Fruit fly (Drosophila melanogaster) whole organism, pupa: ENCODE results near the gene CG14050.

Experiments used
- CG10348 ChIP-seq: fragments of 200-800 bp; sonication (Bioruptor generic); IDR thresholded peaks from 2 replicates; pipeline ENCODE4 v1.3.6; 2022; ENCODE audit warnings: missing biosample characterization, missing genetic modification characterization
- CG12605 ChIP-seq: fragments of 200-800 bp; sonication (Bioruptor generic); IDR thresholded peaks from 2 replicates; pipeline ENCODE4 v1.3.6; 2022; ENCODE audit warnings: missing biosample characterization, missing genetic modification characterization
- CG13204 ChIP-seq: fragments of 200-800 bp; sonication (Bioruptor generic); optimal IDR thresholded peaks from 2 replicates; lab custom pipeline; 2018; ENCODE audit warnings: missing biosample characterization, mild to moderate bottlenecking, missing genetic modification characterization, moderate library complexity
- CG14655 ChIP-seq: fragments of 200-800 bp; sonication (Bioruptor generic); optimal IDR thresholded peaks from 3 replicates; lab custom pipeline; 2017; ENCODE audit warnings: mild to moderate bottlenecking, missing biosample characterization, missing genetic modification reagents, missing genetic modification characterization
- CG15710 ChIP-seq: fragments of 200-800 bp; sonication (Bioruptor generic); optimal IDR thresholded peaks from 2 replicates; lab custom pipeline; 2018; ENCODE audit warnings: missing biosample characterization, mild to moderate bottlenecking, missing genetic modification characterization, moderate library complexity
- CG17806 ChIP-seq: fragments of 200-800 bp; sonication (Bioruptor generic); optimal IDR thresholded peaks from 2 replicates; lab custom pipeline; 2018; ENCODE audit warnings: missing biosample characterization, mild to moderate bottlenecking, missing genetic modification characterization, moderate library complexity
- CG32121 ChIP-seq: fragments of 200-800 bp; sonication (Bioruptor generic); IDR thresholded peaks from 2 replicates; pipeline ENCODE4 v1.3.6; 2022; ENCODE audit warnings: missing biosample characterization, missing genetic modification characterization
- CG34367 ChIP-seq: fragments of 200-800 bp; sonication (Bioruptor generic); optimal IDR thresholded peaks from 2 replicates; lab custom pipeline; 2018; ENCODE audit warnings: missing biosample characterization, mild to moderate bottlenecking, missing genetic modification characterization
- CG4496 ChIP-seq: fragments of 200-800 bp; sonication (Bioruptor generic); IDR thresholded peaks from 3 replicates; pipeline ENCODE4 v1.3.6; 2022; ENCODE audit warnings: missing biosample characterization, missing genetic modification characterization
- CG8159 ChIP-seq: fragments of 200-800 bp; sonication (Bioruptor generic); optimal IDR thresholded peaks from 3 replicates; lab custom pipeline; 2018; ENCODE audit warnings: missing biosample characterization, mild to moderate bottlenecking, missing genetic modification characterization, moderate library complexity
- CG8301 ChIP-seq: fragments of 200-800 bp; sonication (Bioruptor generic); optimal IDR thresholded peaks from 2 replicates; lab custom pipeline; 2018; ENCODE audit warnings: missing biosample characterization, mild to moderate bottlenecking, missing genetic modification characterization
- CG9948 ChIP-seq: fragments of 200-800 bp; sonication (Bioruptor generic); optimal IDR thresholded peaks from 2 replicates; lab custom pipeline; 2018; ENCODE audit warnings: missing biosample characterization, mild to moderate bottlenecking, missing genetic modification characterization, moderate library complexity
- D1 ChIP-seq: fragments of 200-800 bp; sonication (Bioruptor generic); optimal IDR thresholded peaks from 2 replicates; lab custom pipeline; 2018; ENCODE audit warnings: missing biosample characterization, mild to moderate bottlenecking, missing genetic modification characterization, moderate library complexity
- EcR ChIP-seq: fragments of 200-800 bp; sonication (Bioruptor generic); optimal IDR thresholded peaks from 3 replicates; lab custom pipeline; 2019; ENCODE audit warnings: missing biosample characterization, missing genetic modification characterization, mild to moderate bottlenecking, moderate library complexity, missing genetic modification reagents
- Ets98B ChIP-seq: fragments of 200-800 bp; sonication (Bioruptor generic); IDR thresholded peaks from 2 replicates; pipeline ENCODE4 v1.3.6; 2022; ENCODE audit warnings: missing biosample characterization, missing genetic modification characterization
- Pif1A ChIP-seq: fragments of 200-800 bp; sonication (Bioruptor generic); optimal IDR thresholded peaks from 3 replicates; lab custom pipeline; 2016; ENCODE audit warnings: missing biosample characterization, missing genetic modification characterization
- Pif1B ChIP-seq: fragments of 200-800 bp; sonication (Bioruptor generic); optimal IDR thresholded peaks from 3 replicates; lab custom pipeline; 2016; ENCODE audit warnings: missing biosample characterization, missing genetic modification characterization
- Snoo ChIP-seq: fragments of 200-800 bp; sonication (Bioruptor generic); optimal IDR thresholded peaks from 3 replicates; lab custom pipeline; 2017; ENCODE audit warnings: missing biosample characterization, mild to moderate bottlenecking, missing genetic modification characterization, inconsistent platforms
- fd96Ca ChIP-seq: fragments of 200-800 bp; sonication (Bioruptor generic); IDR thresholded peaks from 3 replicates; pipeline ENCODE4 v1.3.6; 2022; ENCODE audit warnings: missing biosample characterization, missing genetic modification characterization
- gl ChIP-seq: fragments of 200-800 bp; sonication (Bioruptor generic); optimal IDR thresholded peaks from 2 replicates; lab custom pipeline; 2018; ENCODE audit warnings: missing biosample characterization, mild to moderate bottlenecking, missing genetic modification characterization
- rn ChIP-seq: fragments of 200-800 bp; sonication (Bioruptor generic); IDR thresholded peaks from 2 replicates; pipeline ENCODE4 v1.3.6; 2022; ENCODE audit warnings: missing biosample characterization, missing genetic modification characterization

The CG14050 gene

DNA sequence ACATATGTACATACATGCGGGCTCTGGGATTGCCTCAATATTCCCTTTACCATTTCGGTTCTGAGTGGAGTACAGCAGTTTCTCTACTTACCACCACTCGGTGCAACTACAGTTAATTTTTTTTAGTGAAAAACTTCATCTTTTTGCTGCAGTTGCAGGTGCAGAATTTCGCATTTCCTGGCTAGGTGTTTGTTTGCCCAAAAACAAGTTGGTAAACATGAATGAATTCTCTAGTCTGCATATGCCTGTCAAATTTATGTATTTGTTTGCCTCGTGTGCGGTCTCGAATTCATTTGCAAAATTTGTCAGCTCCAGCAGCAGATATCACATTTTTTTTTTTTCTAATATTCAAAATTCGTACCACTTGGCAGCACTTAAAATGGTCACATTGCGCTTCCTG, 811 bp upstream of the CG14050 start, which contains the start of gene CG2854:
Gene CG2854 (plus strand): TSS at position 301 of the 400 bp plus-strand sequence.
- TF ChIP-seq CG13204 (no peak), Pif1A (GFP tag; lab: Kevin White, UChicago) (no peak), CG14655 (GFP tag; lab: Kevin White, UChicago) (no peak), CG4496 (GFP tag; lab: Robert Waterston, UW) (no peak), CG17806 (tag; lab: Kevin White, UChicago) (no peak), CG8301 (tag; lab: Kevin White, UChicago) (no peak), CG9948 (tag; lab: Kevin White, UChicago) (no peak), CG15710 (no peak), gl (tag; lab: Kevin White, UChicago) (no peak), EcR (GFP tag; lab: Kevin White, UChicago) (no peak), CG34367 (no peak), CG10348 (no peak), CG32121 (no peak), rn (GFP tag; lab: Robert Waterston, UW) (no peak), fd96Ca (GFP tag; lab: Robert Waterston, UW) (no peak), Snoo (tag; lab: Kevin White, UChicago) (no peak)
- TF ChIP-seq, all 21 proteins: peak for 0

dm6 chrX:2323661-2324293, 2.2 kb downstream of the CG14050 start:
- TF ChIP-seq CG32121 (no peak), CG4496 (GFP tag; lab: Robert Waterston, UW) (0 out of 3 replicates have a peak, but pooled peaks have one; percentile 9), EcR (GFP tag; lab: Kevin White, UChicago) (peak; percentile 58), CG13204 (peak; percentile 91), Pif1A (GFP tag; lab: Kevin White, UChicago) (no peak)

dm6 chrX:2321900-2322555, 4.0 kb downstream of the CG14050 start:
- peak; percentile 85 for TF ChIP-seq CG17806 (tag; lab: Kevin White, UChicago)
- TF ChIP-seq D1 = peak; percentile 50
- TF ChIP-seq CG8301 (tag; lab: Kevin White, UChicago) = peak; percentile 55
- peak; percentile 92 for TF ChIP-seq CG15710
- TF ChIP-seq Pif1A (GFP tag; lab: Kevin White, UChicago) = peak; percentile 77
- peak; percentile 82 for TF ChIP-seq Pif1B (GFP tag; lab: Kevin White, UChicago)
- peak; percentile 92 for TF ChIP-seq Snoo (tag; lab: Kevin White, UChicago)
- TF ChIP-seq CG9948 (tag; lab: Kevin White, UChicago) = peak; percentile 83
- no peak for TF ChIP-seq CG10348
- TF ChIP-seq fd96Ca (GFP tag; lab: Robert Waterston, UW) = peak; percentile 79
- peak; percentile 14 for TF ChIP-seq EcR (GFP tag; lab: Kevin White, UChicago)
- TF ChIP-seq CG12605 = peak; percentile 73
- peak; percentile 38; the same call in 1 of the 2 replicates for TF ChIP-seq Ets98B (GFP tag; lab: Robert Waterston, UW)
- peak; percentile 88 for TF ChIP-seq CG4496 (GFP tag; lab: Robert Waterston, UW)
- TF ChIP-seq CG8159 (tag; lab: Kevin White, UChicago) = peak; percentile 82
- TF ChIP-seq gl (tag; lab: Kevin White, UChicago) = peak; percentile 84
- peak; percentile 81 for TF ChIP-seq CG34367
- TF ChIP-seq CG14655 (GFP tag; lab: Kevin White, UChicago) = peak; percentile 76
- TF ChIP-seq CG32121 = no peak
- peak; percentile 51; the same call in 1 of the 2 replicates for TF ChIP-seq rn (GFP tag; lab: Robert Waterston, UW)
- peak; percentile 80 for TF ChIP-seq CG13204

- no peak for TF ChIP-seq EcR (GFP tag; lab: Kevin White, UChicago)
- no peak for TF ChIP-seq CG10348
- TF ChIP-seq Pif1B (GFP tag; lab: Kevin White, UChicago) = no peak
- TF ChIP-seq fd96Ca (GFP tag; lab: Robert Waterston, UW) = no peak
- no peak for TF ChIP-seq CG8159 (tag; lab: Kevin White, UChicago)
- no peak for TF ChIP-seq CG32121
- no peak for TF ChIP-seq CG17806 (tag; lab: Kevin White, UChicago)
- no peak for TF ChIP-seq CG4496 (GFP tag; lab: Robert Waterston, UW)
- TF ChIP-seq Snoo (tag; lab: Kevin White, UChicago) = no peak
- TF ChIP-seq CG8301 (tag; lab: Kevin White, UChicago) = no peak
- no peak for TF ChIP-seq CG34367
- TF ChIP-seq CG12605 = no peak
- TF ChIP-seq Ets98B (GFP tag; lab: Robert Waterston, UW) = no peak
These were observed 5.1 kb downstream of the CG14050 start for dm6 chrX:2320892-2321291.

- TF ChIP-seq CG13204 (peak; percentile 26), D1 (no peak)
- TF ChIP-seq, all 21 proteins: peak for 1
These were observed 6.2 kb downstream of the CG14050 start for dm6 chrX:2319783-2320182.

dm6 chrX:2318369-2318768, 7.6 kb downstream of the CG14050 start:
- TF ChIP-seq fd96Ca (GFP tag; lab: Robert Waterston, UW) (peak; percentile 84), CG17806 (tag; lab: Kevin White, UChicago) (peak; percentile 46), CG15710 (peak; percentile 49), gl (tag; lab: Kevin White, UChicago) (peak; percentile 12), Pif1A (GFP tag; lab: Kevin White, UChicago) (peak; percentile 81), CG8301 (tag; lab: Kevin White, UChicago) (peak; percentile 32), Ets98B (GFP tag; lab: Robert Waterston, UW) (peak; percentile 67), rn (GFP tag; lab: Robert Waterston, UW) (no peak), CG10348 (no peak), EcR (GFP tag; lab: Kevin White, UChicago) (no peak), D1 (no peak), CG12605 (no peak), Pif1B (GFP tag; lab: Kevin White, UChicago) (peak; percentile 57), Snoo (tag; lab: Kevin White, UChicago) (peak; percentile 67), CG9948 (tag; lab: Kevin White, UChicago) (peak; percentile 48), CG14655 (GFP tag; lab: Kevin White, UChicago) (peak; percentile 43), CG13204 (no peak), CG4496 (GFP tag; lab: Robert Waterston, UW) (peak; percentile 75), CG32121 (peak; percentile 61), CG8159 (tag; lab: Kevin White, UChicago) (peak; percentile 55), CG34367 (peak; percentile 34)
